Worm (Caenorhabditis elegans) whole organism, midembryonic: ENCODE measurements around the gene thn-1.

Experiments used
- cog-1 ChIP-seq: sonication (generic microtip); optimal IDR thresholded peaks from 2 replicates; lab custom pipeline; 2016; ENCODE audit warnings: missing genetic modification characterization, missing compliant biosample characterization
- flt-1 ChIP-seq: fragments of 200-800 bp; sonication (Bioruptor generic); IDR thresholded peaks from 2 replicates; pipeline ENCODE4 v1.3.6; 2022; ENCODE audit warnings: missing genetic modification characterization, missing compliant biosample characterization
- med-1 ChIP-seq: sonication (generic microtip); optimal IDR thresholded peaks from 2 replicates; lab custom pipeline; 2017; ENCODE audit warnings: missing genetic modification characterization, mild to moderate bottlenecking, missing compliant biosample characterization, antibody characterized with exemption, missing genetic modification reagents; ENCODE audit not compliant: insufficient read depth
- ztf-29 ChIP-seq: fragments of 200-800 bp; sonication (Bioruptor generic); IDR thresholded peaks from 2 replicates; pipeline ENCODE4 v1.3.6; 2022; ENCODE audit warnings: missing genetic modification reagents, missing genetic modification characterization, missing compliant biosample characterization

DNA sequence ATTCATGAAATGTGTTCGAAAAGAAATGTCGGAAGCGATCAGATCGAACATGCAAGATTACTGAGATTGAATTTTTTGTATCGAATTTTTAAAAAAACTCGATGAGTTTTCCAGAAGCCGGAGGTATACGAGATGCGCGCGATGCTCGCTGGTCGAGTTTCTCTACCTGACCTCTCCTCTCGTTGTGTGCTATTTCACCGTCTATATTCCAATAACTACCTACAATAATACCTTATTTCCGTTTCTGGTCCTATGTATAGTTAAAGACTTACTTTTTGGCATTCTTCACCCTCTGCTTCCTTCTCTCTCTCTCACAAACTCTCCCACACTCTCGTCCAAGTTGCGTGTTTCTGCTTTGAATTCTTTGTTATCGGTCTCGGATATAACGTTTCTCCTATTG is 8.5 kb upstream of the thn-1 start:
- TF ChIP-seq cog-1 (no peak), ztf-29 (GFP tag; lab: Robert Waterston, UW) (no peak), flt-1 (GFP tag; lab: Robert Waterston, UW) (no peak), med-1 (GFP tag; lab: Kevin White, UChicago) (no peak)
